Worm (Caenorhabditis elegans): ENCODE data around the gene islo-1.

islo-1 gene

DNA sequence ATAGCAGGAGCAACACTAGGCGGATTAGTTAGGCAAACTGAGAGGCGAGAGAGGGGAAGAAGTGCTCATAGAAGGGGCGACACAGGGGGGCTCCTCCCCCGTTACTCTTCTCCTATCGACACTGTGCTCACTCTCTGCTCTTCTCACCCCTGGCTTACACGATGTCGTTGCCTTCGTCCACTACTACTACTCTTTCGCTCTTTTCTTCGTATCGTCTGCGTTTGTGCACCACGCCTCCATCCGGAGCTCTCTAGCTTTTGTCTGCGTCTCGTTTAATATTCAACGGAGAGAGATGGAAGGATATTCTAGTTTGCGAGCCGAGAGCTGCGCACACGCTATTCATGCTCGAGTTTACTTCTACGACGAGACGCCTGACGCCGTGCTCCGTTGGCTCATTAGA is 47.1 kb downstream of the islo-1 start (continued):
- TF ChIP-seq F23B12.7 (tag; optimal IDR thresholded peaks at IDR 0.05; ENCODE audit: insufficient read depth) (no peak), ztf-28 (GFP tag; IDR thresholded peaks at IDR 0.05) (no peak), ztf-18 (tag; optimal IDR thresholded peaks at IDR 0.05) (no peak), B0035.1 (tag; optimal IDR thresholded peaks at IDR 0.05) (no peak), pha-4 (tag; optimal IDR thresholded peaks at IDR 0.05) (no peak)
